Worm (Caenorhabditis elegans) whole organism, mixed stage, embryonic: ENCODE data around the gene EEED8.13.

Experiments
- bed-3 ChIP-seq: fragments of 200-800 bp; sonication (Bioruptor generic); optimal IDR thresholded peaks from 3 replicates; lab custom pipeline; 2018; ENCODE audit warnings: mild to moderate bottlenecking, missing genetic modification characterization, moderate library complexity, missing compliant biosample characterization
- blmp-1 ChIP-seq: fragments of 150-350 bp; optimal IDR thresholded peaks from 2 replicates; lab custom pipeline; 2014; ENCODE audit warnings: missing biosample characterization, missing genetic modification characterization
- ceh-39 ChIP-seq: fragments of 150-350 bp; optimal IDR thresholded peaks from 2 replicates; lab custom pipeline; 2014; ENCODE audit warnings: missing biosample characterization, missing genetic modification characterization
- ceh-43 ChIP-seq: fragments of 200-800 bp; sonication (Bioruptor generic); optimal IDR thresholded peaks from 2 replicates; lab custom pipeline; 2018; ENCODE audit warnings: mild to moderate bottlenecking, missing genetic modification characterization, moderate library complexity, missing compliant biosample characterization
- ces-1 ChIP-seq: fragments of 150-350 bp; optimal IDR thresholded peaks from 2 replicates; lab custom pipeline; 2014; ENCODE audit warnings: missing biosample characterization, missing genetic modification reagents, missing genetic modification characterization
- cnd-1 ChIP-seq: fragments of 200-800 bp; sonication (Bioruptor generic); optimal IDR thresholded peaks from 2 replicates; lab custom pipeline; 2018; ENCODE audit warnings: mild to moderate bottlenecking, missing genetic modification characterization, missing compliant biosample characterization
- drap-1 ChIP-seq: fragments of 200-800 bp; sonication (Bioruptor generic); optimal IDR thresholded peaks from 3 replicates; lab custom pipeline; 2018; ENCODE audit warnings: mild to moderate bottlenecking, missing genetic modification characterization, missing compliant biosample characterization
- elt-1 ChIP-seq: sonication (generic microtip); optimal IDR thresholded peaks from 2 replicates; lab custom pipeline; 2017; ENCODE audit warnings: missing genetic modification characterization, mild to moderate bottlenecking, missing compliant biosample characterization, antibody characterized with exemption, moderate library complexity, borderline replicate concordance; ENCODE audit not compliant: insufficient read depth
- elt-3 ChIP-seq: fragments of 150-350 bp; optimal IDR thresholded peaks from 2 replicates; lab custom pipeline; 2014; ENCODE audit warnings: missing biosample characterization, missing genetic modification characterization
- flh-1 ChIP-seq: fragments of 200-800 bp; sonication (Bioruptor generic); optimal IDR thresholded peaks from 2 replicates; lab custom pipeline; 2018; ENCODE audit warnings: mild to moderate bottlenecking, missing genetic modification characterization, moderate library complexity, missing compliant biosample characterization
- ham-2 ChIP-seq: fragments of 200-800 bp; sonication (Bioruptor generic); optimal IDR thresholded peaks from 2 replicates; lab custom pipeline; 2018; ENCODE audit warnings: mild to moderate bottlenecking, missing genetic modification characterization, missing compliant biosample characterization
- lin-13 ChIP-seq: fragments of 150-350 bp; optimal IDR thresholded peaks from 2 replicates; lab custom pipeline; 2014; ENCODE audit warnings: missing biosample characterization, missing genetic modification characterization
- lin-32 ChIP-seq: fragments of 200-800 bp; sonication (Bioruptor generic); optimal IDR thresholded peaks from 2 replicates; lab custom pipeline; 2018; ENCODE audit warnings: mild to moderate bottlenecking, missing genetic modification characterization, missing compliant biosample characterization
- lsy-2 ChIP-seq: fragments of 150-350 bp; optimal IDR thresholded peaks from 2 replicates; lab custom pipeline; 2014; ENCODE audit warnings: missing biosample characterization, missing genetic modification characterization
- mab-5 ChIP-seq: fragments of 150-350 bp; optimal IDR thresholded peaks from 2 replicates; lab custom pipeline; 2014; ENCODE audit warnings: missing biosample characterization, missing genetic modification characterization
- mep-1 ChIP-seq: fragments of 150-350 bp; optimal IDR thresholded peaks from 2 replicates; lab custom pipeline; 2017; ENCODE audit warnings: missing biosample characterization, missing genetic modification reagents, missing genetic modification characterization, inconsistent platforms
- mls-2 ChIP-seq: sonication (generic microtip); optimal IDR thresholded peaks from 2 replicates; lab custom pipeline; 2016; ENCODE audit warnings: mild to moderate bottlenecking, missing genetic modification characterization, moderate library complexity, missing compliant biosample characterization
- nhr-2 ChIP-seq: fragments of 150-350 bp; optimal IDR thresholded peaks from 2 replicates; lab custom pipeline; 2014; ENCODE audit warnings: missing biosample characterization, missing genetic modification characterization
- nhr-237 ChIP-seq: fragments of 150-350 bp; optimal IDR thresholded peaks from 2 replicates; lab custom pipeline; 2014; ENCODE audit warnings: missing biosample characterization, missing genetic modification characterization
- nhr-76 ChIP-seq: sonication (generic microtip); optimal IDR thresholded peaks from 2 replicates; lab custom pipeline; 2017; ENCODE audit warnings: missing biosample characterization, missing genetic modification characterization
- pha-4 ChIP-seq: fragments of 150-350 bp; optimal IDR thresholded peaks from 2 replicates; lab custom pipeline; 2018; ENCODE audit warnings: missing biosample characterization, missing genetic modification reagents, missing genetic modification characterization
- sem-2 ChIP-seq: fragments of 200-800 bp; sonication (Bioruptor generic); optimal IDR thresholded peaks from 2 replicates; lab custom pipeline; 2018; ENCODE audit warnings: mild to moderate bottlenecking, missing genetic modification characterization, missing compliant biosample characterization
- snpc-4 ChIP-seq: fragments of 150-350 bp; optimal IDR thresholded peaks from 2 replicates; lab custom pipeline; 2014; ENCODE audit warnings: missing biosample characterization, missing genetic modification characterization
- sptf-1 ChIP-seq: sonication (generic microtip); optimal IDR thresholded peaks from 2 replicates; lab custom pipeline; 2017; ENCODE audit warnings: mild to moderate bottlenecking, missing genetic modification characterization, moderate library complexity, missing compliant biosample characterization
- tbx-8 ChIP-seq: fragments of 200-800 bp; sonication (Bioruptor generic); optimal IDR thresholded peaks from 2 replicates; lab custom pipeline; 2018; ENCODE audit warnings: mild to moderate bottlenecking, missing genetic modification characterization, moderate library complexity, missing compliant biosample characterization
- unc-120 ChIP-seq: sonication (generic microtip); optimal IDR thresholded peaks from 2 replicates; lab custom pipeline; 2017; ENCODE audit warnings: missing genetic modification characterization, missing compliant biosample characterization; ENCODE audit not compliant: poor library complexity, severe bottlenecking
- unc-39 ChIP-seq: fragments of 150-350 bp; optimal IDR thresholded peaks from 2 replicates; lab custom pipeline; 2014; ENCODE audit warnings: missing biosample characterization, missing genetic modification characterization
- unc-62 ChIP-seq: fragments of 150-350 bp; optimal IDR thresholded peaks from 2 replicates; lab custom pipeline; 2014; ENCODE audit warnings: missing biosample characterization, missing genetic modification reagents, missing genetic modification characterization
- ztf-11 ChIP-seq: fragments of 150-350 bp; optimal IDR thresholded peaks from 2 replicates; lab custom pipeline; 2014; ENCODE audit warnings: missing biosample characterization, missing genetic modification characterization

The EEED8.13 gene

ce11 chrII:5388786-5389421, 23.5 kb downstream of the EEED8.13 start, which contains the start of gene rsp-4:
Gene rsp-4 (minus strand): TSS chrII:5388836.
- TF ChIP-seq drap-1 (GFP tag; lab: Kevin White, UChicago) (no peak), blmp-1 (tag; lab: Kevin White, UChicago) (no peak)

ce11 chrII:5387217-5387616, 25.1 kb downstream of the EEED8.13 start, which contains the start of gene ccpp-6:
Gene ccpp-6 (minus strand): TSS chrII:5387317.
- TF ChIP-seq elt-3 (tag; lab: Kevin White, UChicago) (no peak), flh-1 (no peak), pha-4 (no peak), bed-3 (GFP tag; lab: Kevin White, UChicago) (no peak), ceh-43 (no peak), nhr-76 (tag; lab: Kevin White, UChicago) (no peak), unc-62 (no peak), drap-1 (GFP tag; lab: Kevin White, UChicago) (no peak), lin-13 (tag; lab: Kevin White, UChicago) (no peak), mep-1 (tag; lab: Kevin White, UChicago) (no peak)

- no peak for TF ChIP-seq bed-3 (GFP tag; lab: Kevin White, UChicago)
- TF ChIP-seq ces-1 (GFP tag; lab: Kevin White, UChicago) = no peak
- no peak for TF ChIP-seq mab-5 (tag; lab: Kevin White, UChicago)
- no peak for TF ChIP-seq sem-2
- no peak for TF ChIP-seq ceh-39 (tag; lab: Kevin White, UChicago)
Observed at ce11 chrII:5384282-5384681, 28.1 kb downstream of the EEED8.13 start.

- TF ChIP-seq lin-32 (GFP tag; lab: Kevin White, UChicago) (no peak), drap-1 (GFP tag; lab: Kevin White, UChicago) (no peak), nhr-76 (tag; lab: Kevin White, UChicago) (no peak), unc-39 (tag; lab: Kevin White, UChicago) (no peak), mep-1 (tag; lab: Kevin White, UChicago) (peak; percentile 47), mls-2 (tag; lab: Kevin White, UChicago) (no peak), sptf-1 (tag; lab: Kevin White, UChicago) (peak; percentile 20), lin-13 (tag; lab: Kevin White, UChicago) (no peak), cnd-1 (tag; lab: Kevin White, UChicago) (peak; percentile 24), ham-2 (GFP tag; lab: Kevin White, UChicago) (peak; percentile 57), blmp-1 (tag; lab: Kevin White, UChicago) (no peak), snpc-4 (tag; lab: Kevin White, UChicago) (no peak), tbx-8 (GFP tag; lab: Kevin White, UChicago) (no peak), unc-120 (tag; lab: Kevin White, UChicago) (no peak), pha-4 (no peak), nhr-237 (tag; lab: Kevin White, UChicago) (peak; percentile 32), lsy-2 (peak; percentile 2), nhr-2 (tag; lab: Kevin White, UChicago) (peak; percentile 90)
- TF ChIP-seq, all 35 proteins: peak for 7
Observed at ce11 chrII:5379614-5380077, 32.7 kb downstream of the EEED8.13 start, which contains the start of gene pkc-3. Gene pkc-3 (plus strand): TSS chrII:5380027.

ce11 chrII:5378239-5378521, 34.2 kb downstream of the EEED8.13 start:
- TF ChIP-seq sptf-1 (tag; lab: Kevin White, UChicago) = no peak
- no peak for TF ChIP-seq elt-1 (tag; lab: Kevin White, UChicago)
- no peak for TF ChIP-seq ztf-11
